Worm (Caenorhabditis elegans): Measurements from ENCODE around the gene nhr-129.

ce11 chrV:13295859-13296258, 35.0 kb downstream of the nhr-129 start, which contains the start of gene uig-1:
- TF ChIP-seq ama-1 (optimal IDR thresholded peaks at IDR 0.05) (no peak), tbx-11 (GFP tag; IDR thresholded peaks at IDR 0.05) (no peak), flt-1 (GFP tag; IDR thresholded peaks at IDR 0.05) (no peak), hmg-4 (GFP tag; optimal IDR thresholded peaks at IDR 0.05) (no peak), ceh-36 (tag; optimal IDR thresholded peaks at IDR 0.05) (no peak), F13C5.2 (tag; optimal IDR thresholded peaks at IDR 0.05) (no peak), aly-1 (tag; optimal IDR thresholded peaks at IDR 0.05) (no peak)

Measured in whole organism, early embryonic.